Worm (Caenorhabditis elegans) whole organism, L1 larva: ENCODE results near the gene rme-1.

Source experiments
- Y116A8C.19 ChIP-seq: sonication (generic microtip); optimal IDR thresholded peaks from 2 replicates; lab custom pipeline; 2016; ENCODE audit warnings: missing compliant biosample characterization, missing genetic modification characterization, borderline replicate concordance
- aha-1 ChIP-seq: fragments of 150-350 bp; optimal IDR thresholded peaks from 2 replicates; lab custom pipeline; 2014; ENCODE audit warnings: missing biosample characterization, missing genetic modification characterization
- aly-2 ChIP-seq: fragments of 150-350 bp; optimal IDR thresholded peaks from 2 replicates; lab custom pipeline; 2014; ENCODE audit warnings: missing biosample characterization, missing genetic modification characterization
- blmp-1 ChIP-seq: fragments of 150-350 bp; optimal IDR thresholded peaks from 2 replicates; lab custom pipeline; 2014; ENCODE audit warnings: missing biosample characterization, missing genetic modification characterization
- ceh-8 ChIP-seq: fragments of 200-800 bp; sonication (Bioruptor generic); optimal IDR thresholded peaks from 2 replicates; lab custom pipeline; 2018; ENCODE audit warnings: mild to moderate bottlenecking, missing genetic modification characterization, moderate library complexity, missing compliant biosample characterization
- ceh-82 ChIP-seq, 3 experiments: fragments of 150-350 bp in 1 of 3; sonication (generic microtip) in 2 of 3; optimal IDR thresholded peaks; 2 replicates each; lab custom pipeline; 2014 to 2017; ENCODE audit warnings: missing biosample characterization in 3 of 3, missing genetic modification characterization in 3 of 3
- ceh-90 ChIP-seq: sonication (generic microtip); optimal IDR thresholded peaks from 2 replicates; lab custom pipeline; 2016; ENCODE audit warnings: missing genetic modification characterization, missing compliant biosample characterization
- ces-1 ChIP-seq: fragments of 150-350 bp; optimal IDR thresholded peaks from 2 replicates; lab custom pipeline; 2014; ENCODE audit warnings: missing biosample characterization, missing genetic modification reagents, missing genetic modification characterization
- dsc-1 ChIP-seq: sonication (generic microtip); optimal IDR thresholded peaks from 2 replicates; lab custom pipeline; 2016; ENCODE audit warnings: mild to moderate bottlenecking, missing genetic modification characterization, missing compliant biosample characterization
- efl-3 ChIP-seq: fragments of 200-800 bp; sonication (Bioruptor generic); optimal IDR thresholded peaks from 2 replicates; lab custom pipeline; 2018; ENCODE audit warnings: mild to moderate bottlenecking, missing genetic modification characterization, missing compliant biosample characterization
- elt-2 ChIP-seq: sonication (generic microtip); optimal IDR thresholded peaks from 2 replicates; lab custom pipeline; 2016; ENCODE audit warnings: missing genetic modification characterization, mild to moderate bottlenecking, inconsistent platforms, missing compliant biosample characterization, missing genetic modification reagents
- elt-3 ChIP-seq, 6 experiments: fragments of 150-350 bp in 1 of 6; sonication (generic microtip); optimal IDR thresholded peaks; 2 replicates each; lab custom pipeline; 2017 to 2018; ENCODE audit warnings: missing biosample characterization in 6 of 6, missing genetic modification characterization in 6 of 6, inconsistent platforms in 1 of 6
- ets-5 ChIP-seq: fragments of 200-800 bp; sonication (Bioruptor generic); IDR thresholded peaks from 2 replicates; pipeline ENCODE4 v1.3.6; 2022; ENCODE audit warnings: missing genetic modification characterization, missing compliant biosample characterization
- fkh-10 ChIP-seq: sonication (generic microtip); optimal IDR thresholded peaks from 2 replicates; lab custom pipeline; 2017; ENCODE audit warnings: missing biosample characterization, missing genetic modification reagents, missing genetic modification characterization
- fkh-4 ChIP-seq: sonication (generic microtip); optimal IDR thresholded peaks from 2 replicates; lab custom pipeline; 2016; ENCODE audit warnings: missing compliant biosample characterization, missing genetic modification characterization, borderline replicate concordance
- fos-1 ChIP-seq: fragments of 150-350 bp; optimal IDR thresholded peaks from 2 replicates; lab custom pipeline; 2014; ENCODE audit warnings: missing biosample characterization, missing genetic modification characterization
- grh-1 ChIP-seq: fragments of 200-800 bp; sonication (Bioruptor generic); IDR thresholded peaks from 2 replicates; pipeline ENCODE4 v1.3.6; 2022; ENCODE audit warnings: missing genetic modification reagents, missing genetic modification characterization, missing compliant biosample characterization
- hpl-2 ChIP-seq: fragments of 150-350 bp; optimal IDR thresholded peaks from 2 replicates; lab custom pipeline; 2014; ENCODE audit warnings: missing biosample characterization, missing genetic modification reagents, missing genetic modification characterization
- isw-1 ChIP-seq: fragments of 200-800 bp; sonication (Bioruptor generic); IDR thresholded peaks from 2 replicates; pipeline ENCODE4 v1.3.6; 2022; ENCODE audit warnings: missing genetic modification characterization, missing compliant biosample characterization
- jun-1 ChIP-seq: fragments of 150-350 bp; optimal IDR thresholded peaks from 2 replicates; lab custom pipeline; 2014; ENCODE audit warnings: missing biosample characterization, missing genetic modification reagents, missing genetic modification characterization
- lin-13 ChIP-seq: fragments of 150-350 bp; optimal IDR thresholded peaks from 2 replicates; lab custom pipeline; 2014; ENCODE audit warnings: missing biosample characterization, missing genetic modification reagents, missing genetic modification characterization
- lin-14 ChIP-seq: fragments of 200-800 bp; sonication (Bioruptor generic); optimal IDR thresholded peaks from 2 replicates; lab custom pipeline; 2018; ENCODE audit warnings: mild to moderate bottlenecking, missing genetic modification characterization, moderate library complexity, missing compliant biosample characterization
- lin-15B ChIP-seq: fragments of 150-350 bp; sonication (generic microtip); optimal IDR thresholded peaks from 3 replicates; lab custom pipeline; 2014; ENCODE audit warnings: missing biosample characterization, missing genetic modification characterization
- lin-35 ChIP-seq, 2 experiments: fragments of 150-350 bp; optimal IDR thresholded peaks; 2 replicates each; lab custom pipeline; 2014; ENCODE audit warnings: missing biosample characterization in 2 of 2, missing genetic modification characterization in 2 of 2, missing genetic modification reagents in 2 of 2
- lin-39 ChIP-seq: fragments of 150-350 bp; optimal IDR thresholded peaks from 2 replicates; lab custom pipeline; 2014; ENCODE audit warnings: missing biosample characterization, missing genetic modification reagents, missing genetic modification characterization
- lir-3 ChIP-seq: sonication (generic microtip); optimal IDR thresholded peaks from 2 replicates; lab custom pipeline; 2016; ENCODE audit warnings: mild to moderate bottlenecking, missing genetic modification characterization, moderate library complexity, missing compliant biosample characterization; ENCODE audit not compliant: poor library complexity
- lsy-2 ChIP-seq, 2 experiments: fragments of 150-350 bp; optimal IDR thresholded peaks; 2 replicates each; lab custom pipeline; 2014; ENCODE audit warnings: missing biosample characterization in 2 of 2, missing genetic modification characterization in 2 of 2
- mab-9 ChIP-seq: fragments of 200-800 bp; sonication (Bioruptor generic); IDR thresholded peaks from 2 replicates; pipeline ENCODE4 v1.3.6; 2022; ENCODE audit warnings: missing genetic modification reagents, missing genetic modification characterization, missing compliant biosample characterization
- mdl-1 ChIP-seq, 2 experiments: fragments of 150-350 bp; optimal IDR thresholded peaks; 2 replicates each; lab custom pipeline; 2014 to 2017; ENCODE audit warnings: missing biosample characterization in 2 of 2, missing genetic modification characterization in 2 of 2, inconsistent platforms in 1 of 2
- mef-2 ChIP-seq: fragments of 150-350 bp; optimal IDR thresholded peaks from 2 replicates; lab custom pipeline; 2014; ENCODE audit warnings: missing biosample characterization, missing genetic modification characterization
- mep-1 ChIP-seq: fragments of 150-350 bp; optimal IDR thresholded peaks from 2 replicates; lab custom pipeline; 2014; ENCODE audit warnings: missing biosample characterization, missing genetic modification characterization
- nhr-11 ChIP-seq: fragments of 150-350 bp; optimal IDR thresholded peaks from 2 replicates; lab custom pipeline; 2014; ENCODE audit warnings: missing biosample characterization, missing genetic modification characterization
- nhr-19 ChIP-seq: fragments of 200-800 bp; sonication (Bioruptor generic); conservative IDR thresholded peaks from 2 replicates; pipeline ENCODE4 v1.3.6; 2022; ENCODE audit warnings: missing genetic modification characterization, missing compliant biosample characterization
- nhr-20 ChIP-seq: sonication (generic microtip); optimal IDR thresholded peaks from 2 replicates; lab custom pipeline; 2016; ENCODE audit warnings: mild to moderate bottlenecking, missing genetic modification characterization, missing compliant biosample characterization
- nhr-47 ChIP-seq: sonication (generic microtip); optimal IDR thresholded peaks from 2 replicates; lab custom pipeline; 2016; ENCODE audit warnings: mild to moderate bottlenecking, missing genetic modification characterization, moderate library complexity, missing compliant biosample characterization
- nhr-71 ChIP-seq: sonication (generic microtip); optimal IDR thresholded peaks from 2 replicates; lab custom pipeline; 2016; ENCODE audit warnings: mild to moderate bottlenecking, missing genetic modification characterization, moderate library complexity, missing compliant biosample characterization
- nhr-76 ChIP-seq: sonication (generic microtip); optimal IDR thresholded peaks from 2 replicates; lab custom pipeline; 2017; ENCODE audit warnings: missing biosample characterization, missing genetic modification characterization
- nhr-77 ChIP-seq: fragments of 150-350 bp; optimal IDR thresholded peaks from 2 replicates; lab custom pipeline; 2014; ENCODE audit warnings: missing biosample characterization, missing genetic modification characterization
- nhr-84 ChIP-seq: sonication (generic microtip); optimal IDR thresholded peaks from 2 replicates; lab custom pipeline; 2017; ENCODE audit warnings: missing biosample characterization, missing genetic modification characterization
- nhr-85 ChIP-seq: sonication (generic microtip); peaks from one replicate; lab custom pipeline; 2016; ENCODE audit warnings: missing genetic modification characterization, inconsistent platforms, missing compliant biosample characterization
- nhr-90 ChIP-seq: sonication (generic microtip); optimal IDR thresholded peaks from 2 replicates; lab custom pipeline; 2016; ENCODE audit warnings: mild to moderate bottlenecking, missing genetic modification characterization, missing compliant biosample characterization; ENCODE audit not compliant: poor library complexity
- rnt-1 ChIP-seq: sonication (generic microtip); optimal IDR thresholded peaks from 2 replicates; lab custom pipeline; 2016; ENCODE audit warnings: mild to moderate bottlenecking, missing genetic modification characterization, moderate library complexity, missing compliant biosample characterization
- skn-1 ChIP-seq: fragments of 150-350 bp; optimal IDR thresholded peaks from 2 replicates; lab custom pipeline; 2014; ENCODE audit warnings: missing biosample characterization, missing genetic modification characterization
- snu-23 ChIP-seq: sonication (generic microtip); optimal IDR thresholded peaks from 2 replicates; lab custom pipeline; 2016; ENCODE audit warnings: missing genetic modification characterization, missing compliant biosample characterization
- sox-4 ChIP-seq: sonication (generic microtip); optimal IDR thresholded peaks from 2 replicates; lab custom pipeline; 2016; ENCODE audit warnings: missing genetic modification characterization, missing compliant biosample characterization
- sup-37 ChIP-seq: fragments of 200-800 bp; sonication (Bioruptor generic); optimal IDR thresholded peaks from 2 replicates; lab custom pipeline; 2018; ENCODE audit warnings: mild to moderate bottlenecking, missing genetic modification characterization, missing compliant biosample characterization
- swsn-7 ChIP-seq: sonication (generic microtip); optimal IDR thresholded peaks from 2 replicates; lab custom pipeline; 2016; ENCODE audit warnings: missing genetic modification characterization, missing compliant biosample characterization
- tlp-1 ChIP-seq: fragments of 150-350 bp; optimal IDR thresholded peaks from 2 replicates; lab custom pipeline; 2014; ENCODE audit warnings: missing biosample characterization, missing genetic modification characterization
- unc-98 ChIP-seq: fragments of 200-800 bp; sonication (Bioruptor generic); IDR thresholded peaks from 2 replicates; pipeline ENCODE4 v1.3.6; 2022; ENCODE audit warnings: missing genetic modification characterization, missing compliant biosample characterization
- xbp-1 ChIP-seq: sonication (generic microtip); optimal IDR thresholded peaks from 2 replicates; lab custom pipeline; 2016; ENCODE audit warnings: missing genetic modification characterization, missing compliant biosample characterization
- ztf-11 ChIP-seq, 2 experiments: sonication (generic microtip); optimal IDR thresholded peaks; 2 replicates each; lab custom pipeline; 2016 to 2017; ENCODE audit warnings: missing genetic modification characterization in 2 of 2, missing biosample characterization in 1 of 2, missing compliant biosample characterization in 1 of 2
- ztf-4 ChIP-seq: fragments of 150-350 bp; optimal IDR thresholded peaks from 2 replicates; lab custom pipeline; 2014; ENCODE audit warnings: missing biosample characterization, missing genetic modification characterization

The rme-1 gene

ce11 chrV:6239855-6240254 lies 31.2 kb downstream of the rme-1 start (continued):
- TF ChIP-seq fkh-10 (GFP tag; lab: Kevin White, UChicago) (peak; percentile 13), dsc-1 (peak; percentile 43), grh-1 (GFP tag; lab: Robert Waterston, UW) (peak; percentile 55), aly-2 (no peak), lsy-2 (tag; optimal IDR thresholded peaks at IDR 0.05; lab: Kevin White, UChicago) (peak in 1 of 2 experiments; percentile 46), ceh-8 (GFP tag; lab: Kevin White, UChicago) (no peak), rnt-1 (no peak), nhr-77 (no peak), mep-1 (tag; lab: Kevin White, UChicago) (peak; percentile 19), tlp-1 (no peak), nhr-19 (GFP tag; lab: Robert Waterston, UW) (peak; percentile 33), elt-3 (tag; optimal IDR thresholded peaks at IDR 0.05; lab: Kevin White, UChicago) (peak; percentile 12 to 93 (median 72)), nhr-85 (peak; percentile 97), mdl-1 (tag; optimal IDR thresholded peaks at IDR 0.05; lab: Kevin White, UChicago) (peak in 1 of 2 experiments; percentile 54), aha-1 (tag; lab: Kevin White, UChicago) (no peak), nhr-20 (peak; percentile 84), nhr-71 (peak; percentile 75), nhr-90 (peak; percentile 34), blmp-1 (tag; lab: Kevin White, UChicago) (peak; percentile 95)

DNA sequence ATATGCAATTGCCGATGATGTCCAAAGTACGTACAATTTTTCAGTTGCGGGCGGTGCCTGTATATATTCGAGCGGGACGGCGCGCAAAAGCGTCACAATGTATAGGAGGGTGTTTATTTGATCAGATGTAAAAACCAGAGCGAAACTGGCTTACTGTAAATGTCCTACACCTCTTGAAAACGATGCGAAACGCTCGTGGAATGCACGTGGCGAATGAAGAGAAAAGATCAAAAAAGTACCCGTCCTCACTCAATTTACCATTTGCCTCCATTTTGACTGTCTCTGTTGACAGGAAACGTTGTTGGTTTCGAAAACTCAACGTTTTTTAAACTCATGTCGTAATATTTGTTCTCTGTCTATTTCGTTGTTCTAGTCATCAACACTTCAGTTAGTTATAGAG lies 32.0 kb downstream of the rme-1 start:
- TF ChIP-seq ztf-4 (tag; lab: Kevin White, UChicago), result no peak
- no peak for TF ChIP-seq fkh-10 (GFP tag; lab: Kevin White, UChicago)
- no peak for TF ChIP-seq hpl-2
- TF ChIP-seq isw-1 (GFP tag; lab: Robert Waterston, UW), result no peak
- TF ChIP-seq lir-3, result peak; percentile 5
- no peak for TF ChIP-seq Y116A8C.19
- TF ChIP-seq lin-39 (tag; lab: Kevin White, UChicago), result no peak
- TF ChIP-seq nhr-77, result peak; percentile 85
- no peak for TF ChIP-seq fos-1 (tag; lab: Kevin White, UChicago)
- TF ChIP-seq nhr-11, result no peak
- no peak for TF ChIP-seq ztf-11 (tag; optimal IDR thresholded peaks at IDR 0.05; lab: Kevin White, UChicago)
- TF ChIP-seq blmp-1 (tag; lab: Kevin White, UChicago), result peak; percentile 8
- TF ChIP-seq jun-1 (tag; lab: Kevin White, UChicago), result no peak
- no peak for TF ChIP-seq ceh-82 (tag; optimal IDR thresholded peaks at IDR 0.05; lab: Kevin White, UChicago)
- TF ChIP-seq lsy-2 (tag; optimal IDR thresholded peaks at IDR 0.05; lab: Kevin White, UChicago), result peak in 1 of 2 experiments; percentile 80
- TF ChIP-seq ceh-90 (tag; lab: Kevin White, UChicago), result no peak
- peak; percentile 77 for TF ChIP-seq lin-14
- peak; percentile 45 for TF ChIP-seq nhr-47
- TF ChIP-seq skn-1, result no peak
- TF ChIP-seq nhr-84 (tag; lab: Kevin White, UChicago), result no peak
- no peak for TF ChIP-seq efl-3 (GFP tag; lab: Kevin White, UChicago)
- peak; percentile 69 for TF ChIP-seq snu-23 (GFP tag; lab: Kevin White, UChicago)
- no peak for TF ChIP-seq mab-9 (GFP tag; lab: Robert Waterston, UW)
- TF ChIP-seq elt-2 (tag; lab: Kevin White, UChicago), result no peak
- no peak for TF ChIP-seq sup-37
- TF ChIP-seq xbp-1 (tag; lab: Kevin White, UChicago), result no peak
- no peak for TF ChIP-seq ets-5 (GFP tag; lab: Robert Waterston, UW)
- no peak for TF ChIP-seq sox-4 (tag; lab: Kevin White, UChicago)
- peak; percentile 16 for TF ChIP-seq swsn-7
- TF ChIP-seq ces-1 (GFP tag; lab: Kevin White, UChicago), result no peak
- no peak for TF ChIP-seq lin-13 (GFP tag; lab: Kevin White, UChicago)
- TF ChIP-seq nhr-71, result peak; percentile 67
- TF ChIP-seq lin-15B (tag; lab: Kevin White, UChicago), result no peak
- TF ChIP-seq unc-98 (GFP tag; lab: Robert Waterston, UW), result no peak
- TF ChIP-seq fkh-4 (tag; lab: Kevin White, UChicago), result no peak
- TF ChIP-seq lin-35 (GFP tag; optimal IDR thresholded peaks at IDR 0.05; lab: Kevin White, UChicago), result peak in 1 of 2 experiments; percentile 57
- TF ChIP-seq nhr-76 (tag; lab: Kevin White, UChicago), result no peak
- no peak for TF ChIP-seq mef-2
- TF ChIP-seq nhr-90, result peak; percentile 55
